Worm (Caenorhabditis elegans) whole organism, midembryonic: ENCODE results near the gene ZK863.8.

Experiments used
- T22C8.4 ChIP-seq: fragments of 200-800 bp; sonication (Bioruptor generic); IDR thresholded peaks from 2 replicates; pipeline ENCODE4 v1.3.6; 2022; ENCODE audit warnings: missing genetic modification characterization, missing compliant biosample characterization
- cog-1 ChIP-seq: sonication (generic microtip); optimal IDR thresholded peaks from 2 replicates; lab custom pipeline; 2016; ENCODE audit warnings: missing genetic modification characterization, missing compliant biosample characterization
- flt-1 ChIP-seq: fragments of 200-800 bp; sonication (Bioruptor generic); IDR thresholded peaks from 2 replicates; pipeline ENCODE4 v1.3.6; 2022; ENCODE audit warnings: missing genetic modification characterization, missing compliant biosample characterization
- klf-2 ChIP-seq: fragments of 200-800 bp; sonication (Bioruptor generic); conservative IDR thresholded peaks from 2 replicates; pipeline ENCODE4 v1.3.6; 2022; ENCODE audit warnings: missing genetic modification reagents, missing genetic modification characterization, missing compliant biosample characterization
- med-1 ChIP-seq: sonication (generic microtip); optimal IDR thresholded peaks from 2 replicates; lab custom pipeline; 2017; ENCODE audit warnings: missing genetic modification characterization, mild to moderate bottlenecking, missing compliant biosample characterization, antibody characterized with exemption, missing genetic modification reagents; ENCODE audit not compliant: insufficient read depth
- ref-1 ChIP-seq: fragments of 200-800 bp; sonication (Bioruptor generic); conservative IDR thresholded peaks from 2 replicates; pipeline ENCODE4 v1.3.6; 2022; ENCODE audit warnings: missing genetic modification reagents, missing genetic modification characterization, missing compliant biosample characterization
- tab-1 ChIP-seq: fragments of 200-800 bp; sonication (Bioruptor generic); IDR thresholded peaks from 2 replicates; pipeline ENCODE4 v1.3.6; 2022; ENCODE audit warnings: missing genetic modification characterization, missing compliant biosample characterization
- ztf-23 ChIP-seq: fragments of 200-800 bp; sonication (Bioruptor generic); IDR thresholded peaks from 2 replicates; pipeline ENCODE4 v1.3.6; 2022; ENCODE audit warnings: missing genetic modification reagents, missing genetic modification characterization, missing compliant biosample characterization
- ztf-29 ChIP-seq: fragments of 200-800 bp; sonication (Bioruptor generic); IDR thresholded peaks from 2 replicates; pipeline ENCODE4 v1.3.6; 2022; ENCODE audit warnings: missing genetic modification reagents, missing genetic modification characterization, missing compliant biosample characterization

The ZK863.8 gene

ce11 chrV:12197748-12198147, 10.4 kb upstream of the ZK863.8 start:
- TF ChIP-seq tab-1 (GFP tag; lab: Robert Waterston, UW) (no peak), klf-2 (GFP tag; lab: Robert Waterston, UW) (no peak), ref-1 (GFP tag; lab: Robert Waterston, UW) (no peak)

- TF ChIP-seq ztf-29 (no peak), T22C8.4 (GFP tag; lab: Robert Waterston, UW) (no peak), tab-1 (GFP tag; lab: Robert Waterston, UW) (no peak), flt-1 (GFP tag; lab: Robert Waterston, UW) (no peak), ztf-23 (GFP tag; lab: Robert Waterston, UW) (no peak), klf-2 (GFP tag; lab: Robert Waterston, UW) (no peak), med-1 (GFP tag; lab: Kevin White, UChicago) (no peak), ref-1 (GFP tag; lab: Robert Waterston, UW) (no peak), cog-1 (tag; lab: Kevin White, UChicago) (no peak)
Observed at ce11 chrV:12196659-12197058, 9.3 kb upstream of the ZK863.8 start.

DNA sequence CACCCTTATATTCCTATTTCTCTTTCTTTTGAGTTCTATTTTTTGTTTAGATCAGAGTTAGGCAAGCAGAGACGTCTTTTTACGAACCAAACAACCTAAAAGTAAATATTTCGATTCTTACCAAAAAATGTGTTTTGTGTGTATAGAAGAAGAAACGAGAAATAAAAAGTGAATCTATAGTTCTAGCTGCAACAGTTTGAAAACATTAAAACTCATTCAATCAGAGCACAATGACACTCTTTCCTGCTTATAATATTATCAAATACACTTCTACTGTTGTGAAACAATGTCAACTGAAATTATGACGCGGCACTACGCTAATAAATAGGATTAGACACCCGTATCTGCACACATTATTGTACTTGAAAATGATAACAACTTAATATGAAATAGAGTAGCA, 8.5 kb upstream of the ZK863.8 start, which contains the start of gene ZK836.3:
ZK836.3 (minus strand) TSS at position 101 of the 400 bp plus-strand sequence.
- TF ChIP-seq flt-1 (GFP tag; lab: Robert Waterston, UW) (no peak), tab-1 (GFP tag; lab: Robert Waterston, UW) (no peak), cog-1 (tag; lab: Kevin White, UChicago) (no peak), klf-2 (GFP tag; lab: Robert Waterston, UW) (no peak), T22C8.4 (GFP tag; lab: Robert Waterston, UW) (no peak), med-1 (GFP tag; lab: Kevin White, UChicago) (no peak), ref-1 (GFP tag; lab: Robert Waterston, UW) (no peak), ztf-29 (no peak)

DNA sequence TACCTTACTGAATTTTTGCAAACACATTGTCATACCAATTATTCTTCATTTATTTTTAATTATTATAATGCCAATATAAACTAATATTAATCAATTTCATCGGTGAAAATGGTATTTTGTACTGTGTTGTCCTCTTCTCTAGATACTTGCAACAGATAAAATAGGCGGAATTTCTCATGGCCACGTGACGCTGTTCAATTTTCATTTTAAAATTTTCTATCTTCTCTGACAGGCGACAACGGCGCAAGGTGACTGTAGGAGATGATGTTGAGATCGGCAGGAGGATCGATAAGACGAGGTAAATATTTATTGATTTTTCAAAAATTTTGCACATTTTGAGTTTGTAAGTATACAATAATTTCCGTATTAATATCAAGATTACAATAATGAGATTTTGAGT, 7.0 kb upstream of the ZK863.8 start, which contains the start of gene ogdh-2:
ogdh-2 (plus strand) TSS at position 233 of the 400 bp plus-strand sequence.
- TF ChIP-seq T22C8.4 (GFP tag; lab: Robert Waterston, UW) (no peak), tab-1 (GFP tag; lab: Robert Waterston, UW) (no peak), med-1 (GFP tag; lab: Kevin White, UChicago) (no peak), ztf-23 (GFP tag; lab: Robert Waterston, UW) (no peak), ref-1 (GFP tag; lab: Robert Waterston, UW) (no peak), cog-1 (tag; lab: Kevin White, UChicago) (no peak), flt-1 (GFP tag; lab: Robert Waterston, UW) (no peak), ztf-29 (no peak), klf-2 (GFP tag; lab: Robert Waterston, UW) (no peak)

ce11 chrV:12192129-12192528, 4.8 kb upstream of the ZK863.8 start, which contains the start of gene rnp-1:
Gene rnp-1, plus strand, starts transcription at chrV:12192273.
- TF ChIP-seq med-1 (GFP tag; lab: Kevin White, UChicago) (no peak), cog-1 (tag; lab: Kevin White, UChicago) (no peak), T22C8.4 (GFP tag; lab: Robert Waterston, UW) (no peak), klf-2 (GFP tag; lab: Robert Waterston, UW) (no peak), flt-1 (GFP tag; lab: Robert Waterston, UW) (no peak)

DNA sequence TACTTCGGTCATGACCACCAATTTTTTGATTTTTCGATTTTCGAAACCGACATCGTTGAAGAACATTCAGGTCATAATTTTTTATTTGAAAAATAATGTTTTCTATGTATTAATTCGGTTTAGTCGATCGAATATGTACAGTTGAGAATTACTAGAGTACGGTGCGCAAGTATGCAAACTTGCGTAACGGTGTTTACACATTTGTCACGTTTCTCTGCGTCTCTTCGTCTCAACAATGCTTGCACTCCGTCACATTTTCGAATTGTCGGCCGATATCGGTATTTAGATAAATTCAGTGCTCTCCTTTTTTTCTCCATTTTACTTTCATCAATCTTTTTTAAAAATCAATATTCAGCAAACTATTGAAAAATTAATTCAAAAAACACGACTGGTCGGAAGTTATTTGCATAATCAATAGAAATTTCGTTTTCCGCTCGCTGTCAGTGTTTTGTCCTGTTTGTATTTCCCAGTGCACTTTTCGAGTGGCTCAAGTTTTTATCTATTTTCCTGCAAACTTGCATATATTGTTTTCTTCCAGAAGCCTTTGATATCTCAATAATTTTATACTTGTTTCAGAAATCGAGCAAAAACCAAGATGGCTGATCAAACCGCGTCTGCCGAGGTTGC, 3.7 kb upstream of the ZK863.8 start, which contains the start of gene dpy-30:
dpy-30 (plus strand) TSS at position 577 of the 627 bp plus-strand sequence.
- TF ChIP-seq ztf-23 (GFP tag; lab: Robert Waterston, UW) (no peak), ref-1 (GFP tag; lab: Robert Waterston, UW) (no peak), ztf-29 (no peak), T22C8.4 (GFP tag; lab: Robert Waterston, UW) (no peak), med-1 (GFP tag; lab: Kevin White, UChicago) (no peak), tab-1 (GFP tag; lab: Robert Waterston, UW) (no peak), flt-1 (GFP tag; lab: Robert Waterston, UW) (no peak), cog-1 (tag; lab: Kevin White, UChicago) (no peak), klf-2 (GFP tag; lab: Robert Waterston, UW) (no peak)

DNA sequence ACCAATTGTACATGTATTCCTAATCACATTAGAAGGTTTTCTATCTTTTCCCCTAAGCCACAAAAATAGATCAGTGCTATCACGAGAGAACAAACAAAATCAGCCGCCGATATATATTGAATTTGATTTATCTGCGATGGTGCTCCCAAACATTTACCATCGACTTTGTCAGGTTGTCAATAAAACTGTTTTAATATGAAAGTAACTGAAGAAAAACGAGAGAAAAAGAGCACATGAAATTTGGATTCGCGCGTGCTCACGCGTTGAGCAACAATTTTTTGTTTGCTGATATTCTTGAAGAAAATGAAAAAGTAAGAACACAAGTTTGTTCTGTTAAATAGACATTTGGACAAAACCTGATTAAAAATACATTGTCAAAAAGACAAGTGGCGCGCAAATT, 1.5 kb upstream of the ZK863.8 start:
- TF ChIP-seq klf-2 (GFP tag; lab: Robert Waterston, UW) (no peak), T22C8.4 (GFP tag; lab: Robert Waterston, UW) (no peak), ztf-29 (no peak), ref-1 (GFP tag; lab: Robert Waterston, UW) (no peak), flt-1 (GFP tag; lab: Robert Waterston, UW) (no peak), cog-1 (tag; lab: Kevin White, UChicago) (no peak), ztf-23 (GFP tag; lab: Robert Waterston, UW) (no peak)

DNA sequence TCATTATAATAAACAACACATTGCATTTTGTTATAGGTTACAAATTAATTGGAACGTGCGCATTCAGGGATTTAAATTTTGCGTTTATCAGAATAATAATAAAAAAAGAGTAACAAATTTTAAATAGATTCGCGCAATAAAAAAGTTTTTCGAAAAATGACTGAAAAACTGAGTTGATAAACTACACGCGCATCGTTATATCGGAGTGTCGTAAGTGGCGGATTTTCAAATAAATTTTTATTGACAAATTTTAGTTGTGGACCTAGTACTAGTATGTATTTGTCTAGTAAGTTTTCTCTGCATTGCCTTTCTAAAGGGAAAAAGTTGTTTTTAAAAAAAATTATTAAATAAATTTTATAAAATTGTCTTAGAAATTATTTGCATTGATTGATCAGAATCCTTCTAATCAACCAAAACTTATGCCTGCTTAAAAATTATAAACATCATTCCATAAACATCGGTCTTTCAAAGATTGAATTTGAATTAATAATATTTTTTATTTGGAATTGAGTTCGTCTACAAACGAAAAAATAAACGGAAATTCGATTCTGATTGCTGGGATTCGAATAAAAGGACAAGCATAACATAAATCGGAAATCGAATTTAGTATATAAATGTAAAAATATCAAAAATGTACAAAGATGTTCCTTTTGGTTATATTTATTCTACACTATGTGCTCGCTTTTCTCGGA, 2.9 kb downstream of the ZK863.8 start, which contains the start of gene srd-4:
srd-4 (plus strand) TSS at position 642 of the 692 bp plus-strand sequence.
- no peak for TF ChIP-seq flt-1 (GFP tag; lab: Robert Waterston, UW)
- TF ChIP-seq ztf-29, result no peak
- TF ChIP-seq cog-1 (tag; lab: Kevin White, UChicago), result no peak
- TF ChIP-seq klf-2 (GFP tag; lab: Robert Waterston, UW), result no peak
- TF ChIP-seq T22C8.4 (GFP tag; lab: Robert Waterston, UW), result no peak
- TF ChIP-seq tab-1 (GFP tag; lab: Robert Waterston, UW), result no peak

- TF ChIP-seq tab-1 (GFP tag; lab: Robert Waterston, UW) (no peak), ztf-29 (no peak), cog-1 (tag; lab: Kevin White, UChicago) (no peak)
Observed at ce11 chrV:12183854-12184253, 3.5 kb downstream of the ZK863.8 start, which contains the start of gene usip-1. Gene usip-1, minus strand, starts transcription at chrV:12184194.
